Worm (Caenorhabditis elegans): ENCODE data around the gene F59D12.3.

Gene F59D12.3

DNA sequence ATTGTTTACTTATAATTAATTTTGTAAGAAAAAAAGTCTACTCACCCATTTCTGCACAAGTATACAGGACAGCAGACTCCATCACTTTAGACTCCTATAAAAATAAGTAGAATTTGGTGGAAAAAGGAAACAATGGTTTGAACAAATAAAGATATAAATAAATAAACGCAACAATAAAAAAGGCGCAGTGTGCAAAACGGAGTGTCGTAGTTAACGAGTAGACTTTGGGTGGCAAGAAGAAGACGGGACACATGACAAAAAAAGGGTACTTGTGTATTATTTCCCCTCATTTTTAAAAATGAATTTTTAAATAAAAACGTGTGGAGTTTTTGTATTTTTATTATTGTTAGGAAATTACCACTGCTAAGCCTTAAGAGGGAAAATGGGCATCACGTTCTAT is 3.5 kb downstream of the F59D12.3 start, which contains the start of gene F59D12.5:
TSS of gene F59D12.5 (minus strand) at position 94 of the 400 bp plus-strand sequence.
- no peak for TF ChIP-seq snpc-1.3 (tag; optimal IDR thresholded peaks at IDR 0.05; ENCODE audit: insufficient read depth)
- TF ChIP-seq attf-3 (GFP tag; conservative IDR thresholded peaks at IDR 0.05): peak; percentile 86

DNA sequence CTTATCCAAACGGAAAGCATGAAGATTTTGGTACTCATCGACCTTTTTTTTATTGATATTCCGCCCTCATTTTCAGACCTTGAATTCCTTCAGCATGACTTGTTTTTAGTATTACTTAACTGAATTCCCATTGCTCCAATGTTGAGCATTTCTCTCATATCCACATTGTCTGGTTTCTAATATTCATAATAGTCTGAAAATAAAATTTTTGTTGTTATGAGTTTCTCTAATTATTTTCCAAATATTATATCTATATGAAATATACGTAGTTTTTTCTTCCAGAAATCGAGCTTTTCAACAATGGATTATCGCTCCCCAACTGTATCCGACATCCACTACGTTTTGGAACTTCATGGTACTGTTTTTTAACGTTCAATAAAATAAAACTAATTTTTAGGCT is 8.1 kb downstream of the F59D12.3 start, which contains the start of gene H08J19.1:
TSS of gene H08J19.1 (plus strand) at position 301 of the 400 bp plus-strand sequence.
- no peak for TF ChIP-seq Y53G8AR.9 (GFP tag; conservative IDR thresholded peaks at IDR 0.05)
- TF ChIP-seq aptf-2 (GFP tag; conservative IDR thresholded peaks at IDR 0.05): no peak
- TF ChIP-seq ccch-3 (GFP tag; optimal IDR thresholded peaks at IDR 0.05): no peak
- no peak for TF ChIP-seq Y79H2A.3 (GFP tag; conservative IDR thresholded peaks at IDR 0.05)
- TF ChIP-seq ceh-79 (tag; optimal IDR thresholded peaks at IDR 0.05): no peak
- TF ChIP-seq K11D2.4 (GFP tag; IDR thresholded peaks at IDR 0.05): no peak
- TF ChIP-seq K12H6.12 (tag; optimal IDR thresholded peaks at IDR 0.05): no peak
- TF ChIP-seq ztf-26 (tag; optimal IDR thresholded peaks at IDR 0.05): no peak

DNA sequence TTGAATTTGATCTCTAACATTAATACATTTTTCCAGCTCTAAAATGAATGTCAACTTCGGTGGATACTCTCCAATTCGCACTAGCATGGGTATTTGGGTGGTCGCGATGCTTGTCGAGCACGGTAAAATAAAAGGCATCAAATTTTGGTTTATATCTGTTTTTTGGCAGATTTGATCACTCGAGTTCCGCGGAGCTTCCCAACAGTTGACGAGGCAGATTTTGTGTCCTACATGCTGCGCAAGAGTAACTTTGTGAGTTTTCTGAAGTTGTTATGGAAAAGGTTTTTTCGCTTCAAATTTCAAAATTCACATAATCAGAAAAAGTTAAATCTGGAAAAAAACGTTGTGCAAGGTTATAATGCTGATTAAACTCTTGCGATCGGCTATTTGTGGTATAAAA is 9.4 kb downstream of the F59D12.3 start:
- TF ChIP-seq aptf-2 (GFP tag; conservative IDR thresholded peaks at IDR 0.05) (no peak), nhr-120 (GFP tag; IDR thresholded peaks at IDR 0.05) (no peak), aptf-3 (GFP tag; IDR thresholded peaks at IDR 0.05) (no peak), F49E8.2 (tag; optimal IDR thresholded peaks at IDR 0.05; ENCODE audit: insufficient read depth) (no peak), nhr-179 (tag; optimal IDR thresholded peaks at IDR 0.05) (no peak), Y95B8A.8 (GFP tag; IDR thresholded peaks at IDR 0.05) (no peak), mcd-1 (GFP tag; IDR thresholded peaks at IDR 0.05) (no peak), F23B12.7 (tag; optimal IDR thresholded peaks at IDR 0.05; ENCODE audit: insufficient read depth) (no peak), Y53F4B.3 (GFP tag; IDR thresholded peaks at IDR 0.05) (no peak), cebp-1 (GFP tag; IDR thresholded peaks at IDR 0.05) (no peak), cebp-1 (tag; optimal IDR thresholded peaks at IDR 0.05) (no peak), lir-1 (GFP tag; conservative IDR thresholded peaks at IDR 0.05) (no peak), hlh-26 (GFP tag; conservative IDR thresholded peaks at IDR 0.05) (no peak), pha-4 (tag; optimal IDR thresholded peaks at IDR 0.05) (no peak), nhr-27 (tag; optimal IDR thresholded peaks at IDR 0.05) (no peak), repo-1 (tag; optimal IDR thresholded peaks at IDR 0.05) (no peak), ztf-26 (tag; optimal IDR thresholded peaks at IDR 0.05) (no peak), ceh-91 (GFP tag; IDR thresholded peaks at IDR 0.05) (no peak), ztf-18 (tag; optimal IDR thresholded peaks at IDR 0.05) (no peak), ccch-3 (GFP tag; optimal IDR thresholded peaks at IDR 0.05) (no peak), madf-8 (GFP tag; conservative IDR thresholded peaks at IDR 0.05) (no peak)

DNA sequence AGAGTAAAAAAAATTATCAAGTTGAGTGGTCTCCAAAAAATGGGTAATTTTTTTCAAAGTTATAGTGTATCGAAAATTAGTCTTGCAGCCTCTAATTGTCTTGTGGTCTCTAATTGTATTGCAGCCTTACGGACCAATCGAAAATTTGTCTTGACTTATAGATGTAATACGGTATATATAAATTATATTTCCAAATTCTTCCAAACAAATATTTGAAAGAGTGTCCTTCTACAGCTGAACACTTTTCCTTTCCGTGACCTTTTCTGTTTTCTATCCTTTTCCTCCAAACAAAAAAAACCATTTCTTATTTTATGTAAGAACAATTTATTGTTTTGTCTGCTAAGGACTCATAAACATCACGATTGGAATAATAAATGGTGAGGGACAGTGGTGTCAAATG is 10.2 kb downstream of the F59D12.3 start, which contains the start of gene K09E9.7:
TSS of gene K09E9.7 (plus strand) at position 301 of the 400 bp plus-strand sequence.
- no peak for TF ChIP-seq ets-4 (GFP tag; optimal IDR thresholded peaks at IDR 0.05)
- TF ChIP-seq ztf-26 (tag; optimal IDR thresholded peaks at IDR 0.05): no peak
- TF ChIP-seq mxl-1 (tag; optimal IDR thresholded peaks at IDR 0.05): no peak
- TF ChIP-seq fkh-3 (tag; optimal IDR thresholded peaks at IDR 0.05): no peak
- no peak for TF ChIP-seq D2030.7 (GFP tag; IDR thresholded peaks at IDR 0.05)
- TF ChIP-seq him-1 (tag; optimal IDR thresholded peaks at IDR 0.05): no peak
- no peak for TF ChIP-seq bed-2 (GFP tag; IDR thresholded peaks at IDR 0.05)
- no peak for TF ChIP-seq zfh-2 (GFP tag; conservative IDR thresholded peaks at IDR 0.05)
- TF ChIP-seq pha-4 (tag; optimal IDR thresholded peaks at IDR 0.05): no peak
- TF ChIP-seq aptf-2 (GFP tag; conservative IDR thresholded peaks at IDR 0.05): no peak
- TF ChIP-seq repo-1 (tag; optimal IDR thresholded peaks at IDR 0.05): no peak
- no peak for TF ChIP-seq ceh-40 (GFP tag; IDR thresholded peaks at IDR 0.05)
- TF ChIP-seq hlh-26 (GFP tag; conservative IDR thresholded peaks at IDR 0.05): no peak
- no peak for TF ChIP-seq madf-10 (tag; optimal IDR thresholded peaks at IDR 0.05)
- no peak for TF ChIP-seq mes-4 (tag; optimal IDR thresholded peaks at IDR 0.05)
- no peak for TF ChIP-seq ceh-79 (tag; optimal IDR thresholded peaks at IDR 0.05)
- TF ChIP-seq C17E4.6 (GFP tag; IDR thresholded peaks at IDR 0.05): no peak
- TF ChIP-seq athp-1 (tag; optimal IDR thresholded peaks at IDR 0.05): no peak

Data from whole organism, young adult.